Fruit fly (Drosophila melanogaster): ENCODE data around the gene p38a.
A peak's percentile ranks its signal among the peaks of the same experiment; 100 is the strongest.

Gene p38a

dm6 chr3R:24105312-24105902 lies 46.7 kb downstream of the p38a start, which contains the start of gene Syx1A (continued):
- TF ChIP-seq CG12155 (GFP tag; optimal IDR thresholded peaks at IDR 0.05) = no peak
- no peak for TF ChIP-seq fru (optimal IDR thresholded peaks at IDR 0.05)
- no peak for TF ChIP-seq eve (GFP tag; optimal IDR thresholded peaks at IDR 0.05)
- TF ChIP-seq CG6654 (GFP tag; optimal IDR thresholded peaks at IDR 0.05) = no peak
- no peak for TF ChIP-seq Taf1 (GFP tag; IDR thresholded peaks at IDR 0.05)
- TF ChIP-seq salm (tag; optimal IDR thresholded peaks at IDR 0.05) = no peak
- peak; percentile 18 for TF ChIP-seq grau (tag; optimal IDR thresholded peaks at IDR 0.05)
- TF ChIP-seq ham (GFP tag; IDR thresholded peaks at IDR 0.05) = no peak
- no peak for TF ChIP-seq esg (GFP tag; conservative IDR thresholded peaks at IDR 0.05)
- no peak for TF ChIP-seq Rx (GFP tag; IDR thresholded peaks at IDR 0.05)
- TF ChIP-seq org-1 (GFP tag; optimal IDR thresholded peaks at IDR 0.05) = no peak
- TF ChIP-seq sima (GFP tag; optimal IDR thresholded peaks at IDR 0.05) = no peak
- TF ChIP-seq tna (GFP tag; IDR thresholded peaks at IDR 0.05; ENCODE audit: partially characterized antibody) = no peak
- peak; percentile 98 for TF ChIP-seq psq (GFP tag; optimal IDR thresholded peaks at IDR 0.05)
- TF ChIP-seq CG32767 (GFP tag; IDR thresholded peaks at IDR 0.05) = no peak
- peak in 1 of 2 experiments; percentile 6 for TF ChIP-seq dpn (GFP tag; optimal IDR thresholded peaks at IDR 0.05)
- no peak for TF ChIP-seq CG32772 (GFP tag; IDR thresholded peaks at IDR 0.05)
- no peak for TF ChIP-seq Asciz (GFP tag; optimal IDR thresholded peaks at IDR 0.05)
- TF ChIP-seq Optix (GFP tag; IDR thresholded peaks at IDR 0.05) = no peak
- TF ChIP-seq PHDP (tag; optimal IDR thresholded peaks at IDR 0.05) = peak; percentile 33
- TF ChIP-seq D (optimal IDR thresholded peaks at IDR 0.05) = no peak
- no peak for TF ChIP-seq D (GFP tag; optimal IDR thresholded peaks at IDR 0.05)
- no peak for TF ChIP-seq bcd (GFP tag; optimal IDR thresholded peaks at IDR 0.05)
- no peak for TF ChIP-seq Sox102F (GFP tag; optimal IDR thresholded peaks at IDR 0.05)
- TF ChIP-seq hkb (optimal IDR thresholded peaks at IDR 0.05) = no peak
- no peak for TF ChIP-seq hkb (GFP tag; IDR thresholded peaks at IDR 0.05)
- TF ChIP-seq CG8281 (tag; optimal IDR thresholded peaks at IDR 0.05) = no peak
- TF ChIP-seq klu (GFP tag; IDR thresholded peaks at IDR 0.05) = no peak
- TF ChIP-seq nerfin-1 (tag; optimal IDR thresholded peaks at IDR 0.05) = no peak
- no peak for TF ChIP-seq fd3F (GFP tag; optimal IDR thresholded peaks at IDR 0.05)
- TF ChIP-seq CG4328 (GFP tag; optimal IDR thresholded peaks at IDR 0.05) = peak; percentile 19
- TF ChIP-seq CG30431 (GFP tag; optimal IDR thresholded peaks at IDR 0.05) = no peak
- TF ChIP-seq chn (GFP tag; optimal IDR thresholded peaks at IDR 0.05) = peak; percentile 27
- peak; percentile 19 for TF ChIP-seq Hsf (GFP tag; optimal IDR thresholded peaks at IDR 0.05)
- no peak for TF ChIP-seq crc (GFP tag; optimal IDR thresholded peaks at IDR 0.05)
- no peak for TF ChIP-seq CG33557 (GFP tag; optimal IDR thresholded peaks at IDR 0.05)
- no peak for TF ChIP-seq NC2α (GFP tag; optimal IDR thresholded peaks at IDR 0.05)
- TF ChIP-seq CG10321 (GFP tag; IDR thresholded peaks at IDR 0.05) = no peak
- peak; percentile 36 for TF ChIP-seq BtbVII (GFP tag; optimal IDR thresholded peaks at IDR 0.05)
- TF ChIP-seq Blimp-1 (GFP tag; optimal IDR thresholded peaks at IDR 0.05) = no peak
- TF ChIP-seq her (GFP tag; optimal IDR thresholded peaks at IDR 0.05) = peak; percentile 23
- TF ChIP-seq H2.0 (GFP tag; IDR thresholded peaks at IDR 0.05) = no peak
- no peak for TF ChIP-seq Hr3 (GFP tag; optimal IDR thresholded peaks at IDR 0.05)
- no peak for TF ChIP-seq CG1024 (GFP tag; IDR thresholded peaks at IDR 0.05)
- TF ChIP-seq CG16813 (GFP tag; IDR thresholded peaks at IDR 0.05; ENCODE audit: partially characterized antibody) = no peak
- no peak for TF ChIP-seq tin (GFP tag; optimal IDR thresholded peaks at IDR 0.05)
- TF ChIP-seq sens (GFP tag) = peak; percentile 86
- peak; percentile 93 for TF ChIP-seq CG17385 (GFP tag; optimal IDR thresholded peaks at IDR 0.05)
- no peak for TF ChIP-seq kay (GFP tag; optimal IDR thresholded peaks at IDR 0.05)
- no peak for TF ChIP-seq CG8944 (GFP tag; optimal IDR thresholded peaks at IDR 0.05)
- TF ChIP-seq Bdp1 (GFP tag; optimal IDR thresholded peaks at IDR 0.05) = no peak
- TF ChIP-seq Mad (GFP tag; optimal IDR thresholded peaks at IDR 0.05) = peak; percentile 0
- TF ChIP-seq vnd (GFP tag; IDR thresholded peaks at IDR 0.05; ENCODE audit: partially characterized antibody) = no peak
